Fruit fly (Drosophila melanogaster) whole organism, prepupa: ENCODE data around the gene CG12983.
A peak's percentile ranks its signal among the peaks of the same experiment; 100 is the strongest.

ENCODE experiments used
- CG10631 ChIP-seq: fragments of 200-800 bp; sonication (Bioruptor generic); optimal IDR thresholded peaks from 2 replicates; lab custom pipeline; 2016; ENCODE audit warnings: missing biosample characterization, missing genetic modification characterization
- CG10669 ChIP-seq: fragments of 200-800 bp; sonication (Bioruptor generic); optimal IDR thresholded peaks from 3 replicates; lab custom pipeline; 2018; ENCODE audit warnings: missing biosample characterization, mild to moderate bottlenecking, missing genetic modification characterization, moderate library complexity
- CG11294 ChIP-seq: fragments of 200-800 bp; sonication (Bioruptor generic); IDR thresholded peaks from 2 replicates; pipeline ENCODE4 v1.3.6; 2022; ENCODE audit warnings: missing biosample characterization, missing genetic modification characterization
- CG11902 ChIP-seq: fragments of 200-800 bp; sonication (Bioruptor generic); optimal IDR thresholded peaks from 3 replicates; lab custom pipeline; 2016; ENCODE audit warnings: missing biosample characterization, missing genetic modification characterization
- CG1621 ChIP-seq: fragments of 200-800 bp; sonication (Bioruptor generic); optimal IDR thresholded peaks from 3 replicates; lab custom pipeline; 2018; ENCODE audit warnings: missing biosample characterization, mild to moderate bottlenecking, missing genetic modification characterization
- CG16779 ChIP-seq: fragments of 200-800 bp; sonication (Bioruptor generic); optimal IDR thresholded peaks from 3 replicates; lab custom pipeline; 2017; ENCODE audit warnings: missing biosample characterization, mild to moderate bottlenecking, missing genetic modification characterization
- CG3032 ChIP-seq: fragments of 200-800 bp; optimal IDR thresholded peaks from 2 replicates; lab custom pipeline; 2019; ENCODE audit warnings: missing biosample characterization, mild to moderate bottlenecking, missing genetic modification characterization, moderate library complexity
- CG31627 ChIP-seq: fragments of 200-800 bp; sonication (Bioruptor generic); optimal IDR thresholded peaks from 3 replicates; lab custom pipeline; 2016; ENCODE audit warnings: missing biosample characterization, missing genetic modification characterization
- CG4318 ChIP-seq: fragments of 200-800 bp; sonication (Bioruptor generic); optimal IDR thresholded peaks from 3 replicates; lab custom pipeline; 2017; ENCODE audit warnings: missing biosample characterization, mild to moderate bottlenecking, missing genetic modification characterization
- CG6163 ChIP-seq: fragments of 200-800 bp; sonication (Bioruptor generic); IDR thresholded peaks from 3 replicates; pipeline ENCODE4 v1.3.6; 2022; ENCODE audit warnings: missing biosample characterization, missing genetic modification characterization
- CG6276 ChIP-seq: fragments of 200-800 bp; sonication (Bioruptor generic); optimal IDR thresholded peaks from 2 replicates; lab custom pipeline; 2017; ENCODE audit warnings: missing biosample characterization, mild to moderate bottlenecking, missing genetic modification characterization
- CG6792 ChIP-seq: fragments of 200-800 bp; sonication (Bioruptor generic); optimal IDR thresholded peaks from 3 replicates; lab custom pipeline; 2016; ENCODE audit warnings: missing biosample characterization, missing genetic modification characterization
- CG6808 ChIP-seq: fragments of 200-800 bp; sonication (Bioruptor generic); optimal IDR thresholded peaks from 3 replicates; lab custom pipeline; 2017; ENCODE audit warnings: missing biosample characterization, missing genetic modification characterization, mild to moderate bottlenecking, moderate library complexity, missing genetic modification reagents
- CG6854 ChIP-seq: fragments of 200-800 bp; sonication (Bioruptor generic); optimal IDR thresholded peaks from 2 replicates; lab custom pipeline; 2017; ENCODE audit warnings: missing biosample characterization, mild to moderate bottlenecking, missing genetic modification characterization
- CG7368 ChIP-seq: fragments of 200-800 bp; sonication (Bioruptor generic); optimal IDR thresholded peaks from 3 replicates; lab custom pipeline; 2016; ENCODE audit warnings: missing biosample characterization, missing genetic modification characterization
- CG8119 ChIP-seq: fragments of 200-800 bp; sonication (Bioruptor generic); IDR thresholded peaks from 3 replicates; pipeline ENCODE4 v1.3.6; 2022; ENCODE audit warnings: missing biosample characterization, missing genetic modification characterization
- CG8632 ChIP-seq: fragments of 200-800 bp; sonication (Bioruptor generic); optimal IDR thresholded peaks from 3 replicates; lab custom pipeline; 2016; ENCODE audit warnings: missing biosample characterization, missing genetic modification characterization
- Eip75B ChIP-seq: fragments of 200-800 bp; sonication (Bioruptor generic); optimal IDR thresholded peaks from 3 replicates; lab custom pipeline; 2016; ENCODE audit warnings: missing biosample characterization, missing genetic modification characterization
- Eip78C ChIP-seq: fragments of 200-800 bp; sonication (Bioruptor generic); peaks from one replicate; lab custom pipeline; 2016; ENCODE audit warnings: missing biosample characterization, missing genetic modification characterization
- Eip93F ChIP-seq: fragments of 200-800 bp; sonication (Bioruptor generic); optimal IDR thresholded peaks from 2 replicates; lab custom pipeline; 2016; ENCODE audit warnings: missing biosample characterization, mild to moderate bottlenecking, missing genetic modification characterization
- Ets21C ChIP-seq: fragments of 200-800 bp; sonication (Bioruptor generic); optimal IDR thresholded peaks from 3 replicates; lab custom pipeline; 2016; ENCODE audit warnings: missing biosample characterization, missing genetic modification characterization
- Ets96B ChIP-seq: fragments of 200-800 bp; optimal IDR thresholded peaks from 2 replicates; lab custom pipeline; 2019; ENCODE audit warnings: missing biosample characterization, mild to moderate bottlenecking, missing genetic modification characterization, moderate library complexity
- Gug ChIP-seq: fragments of 200-800 bp; sonication (Bioruptor generic); IDR thresholded peaks from 2 replicates; pipeline ENCODE4 v1.3.6; 2022; ENCODE audit warnings: missing biosample characterization, missing genetic modification characterization
- Hr38 ChIP-seq: sonication (Bioruptor generic); optimal IDR thresholded peaks from 2 replicates; lab custom pipeline; 2016; ENCODE audit warnings: missing biosample characterization, missing genetic modification characterization
- Hr39 ChIP-seq: fragments of 200-800 bp; sonication (Bioruptor generic); optimal IDR thresholded peaks from 2 replicates; lab custom pipeline; 2016; ENCODE audit warnings: missing biosample characterization, missing genetic modification characterization
- Lpt ChIP-seq: fragments of 200-800 bp; sonication (Bioruptor generic); optimal IDR thresholded peaks from 3 replicates; lab custom pipeline; 2016; ENCODE audit warnings: missing biosample characterization, missing genetic modification characterization
- Met ChIP-seq: fragments of 200-800 bp; sonication (Bioruptor generic); optimal IDR thresholded peaks from 3 replicates; lab custom pipeline; 2016; ENCODE audit warnings: missing biosample characterization, missing genetic modification characterization
- OdsH ChIP-seq: fragments of 200-800 bp; sonication (Bioruptor generic); optimal IDR thresholded peaks from 3 replicates; lab custom pipeline; 2016; ENCODE audit warnings: missing biosample characterization, missing genetic modification characterization
- Smox ChIP-seq: fragments of 200-800 bp; sonication (Bioruptor generic); optimal IDR thresholded peaks from 3 replicates; lab custom pipeline; 2016; ENCODE audit warnings: missing biosample characterization, missing genetic modification characterization
- Sox102F ChIP-seq: fragments of 200-800 bp; sonication (Bioruptor generic); optimal IDR thresholded peaks from 2 replicates; lab custom pipeline; 2016; ENCODE audit warnings: missing biosample characterization, mild to moderate bottlenecking, missing genetic modification characterization
- Sox15 ChIP-seq: fragments of 200-800 bp; sonication (Bioruptor generic); optimal IDR thresholded peaks from 3 replicates; lab custom pipeline; 2016; ENCODE audit warnings: missing biosample characterization, missing genetic modification characterization
- achi ChIP-seq: fragments of 200-800 bp; sonication (Bioruptor generic); optimal IDR thresholded peaks from 3 replicates; lab custom pipeline; 2016; ENCODE audit warnings: missing biosample characterization, missing genetic modification characterization
- cyc ChIP-seq: fragments of 200-800 bp; sonication (Bioruptor generic); optimal IDR thresholded peaks from 3 replicates; lab custom pipeline; 2016; ENCODE audit warnings: missing biosample characterization, missing genetic modification characterization
- dac ChIP-seq: fragments of 200-800 bp; sonication (Bioruptor generic); optimal IDR thresholded peaks from 2 replicates; lab custom pipeline; 2017; ENCODE audit warnings: missing biosample characterization, mild to moderate bottlenecking, missing genetic modification characterization
- dsx ChIP-seq: fragments of 200-800 bp; optimal IDR thresholded peaks from 3 replicates; lab custom pipeline; 2019; ENCODE audit warnings: missing biosample characterization, mild to moderate bottlenecking, missing genetic modification characterization, moderate library complexity; ENCODE audit not compliant: poor library complexity, severe bottlenecking
- eg ChIP-seq: fragments of 200-800 bp; sonication (Bioruptor generic); IDR thresholded peaks from 3 replicates; pipeline ENCODE4 v1.3.6; 2022; ENCODE audit warnings: missing biosample characterization, missing genetic modification characterization
- fd59A ChIP-seq: fragments of 200-800 bp; sonication (Bioruptor generic); optimal IDR thresholded peaks from 2 replicates; lab custom pipeline; 2017; ENCODE audit warnings: missing biosample characterization, mild to moderate bottlenecking, missing genetic modification characterization, missing genetic modification reagents
- fd85E ChIP-seq: fragments of 200-800 bp; sonication (Bioruptor generic); optimal IDR thresholded peaks from 3 replicates; lab custom pipeline; 2016; ENCODE audit warnings: missing biosample characterization, missing genetic modification characterization
- fkh ChIP-seq: fragments of 200-800 bp; sonication (Bioruptor generic); optimal IDR thresholded peaks from 3 replicates; lab custom pipeline; 2017; ENCODE audit warnings: missing biosample characterization, mild to moderate bottlenecking, missing genetic modification characterization, moderate library complexity
- lz ChIP-seq: fragments of 200-800 bp; sonication (Bioruptor generic); optimal IDR thresholded peaks from 3 replicates; lab custom pipeline; 2016; ENCODE audit warnings: missing biosample characterization, missing genetic modification characterization
- pdm3 ChIP-seq: fragments of 200-800 bp; sonication (Bioruptor generic); optimal IDR thresholded peaks from 3 replicates; lab custom pipeline; 2016; ENCODE audit warnings: missing biosample characterization, missing genetic modification characterization
- salr ChIP-seq, 2 experiments: fragments of 200-800 bp; sonication (Bioruptor generic); optimal IDR thresholded peaks; 3 replicates each; lab custom pipeline; 2016 to 2018; ENCODE audit warnings: missing biosample characterization in 2 of 2, missing genetic modification characterization in 2 of 2, mild to moderate bottlenecking in 1 of 2
- spab ChIP-seq: fragments of 200-800 bp; sonication (Bioruptor generic); optimal IDR thresholded peaks from 2 replicates; lab custom pipeline; 2017; ENCODE audit warnings: missing biosample characterization, mild to moderate bottlenecking, missing genetic modification characterization, missing genetic modification reagents
- ss ChIP-seq, 2 experiments: fragments of 200-800 bp; sonication (Bioruptor generic); optimal IDR thresholded peaks; 2 replicates in 1 of 2; 3 replicates in 1 of 2; lab custom pipeline; 2017 to 2018; ENCODE audit warnings: mild to moderate bottlenecking in 2 of 2, missing biosample characterization in 2 of 2, missing genetic modification characterization in 2 of 2, moderate library complexity in 1 of 2
- svp ChIP-seq: fragments of 200-800 bp; sonication (Bioruptor generic); peaks from one replicate; lab custom pipeline; 2016; ENCODE audit warnings: missing biosample characterization, missing genetic modification characterization
- topi ChIP-seq: fragments of 200-800 bp; sonication (Bioruptor generic); optimal IDR thresholded peaks from 3 replicates; lab custom pipeline; 2016; ENCODE audit warnings: missing biosample characterization, missing genetic modification characterization
- vri ChIP-seq: fragments of 200-800 bp; sonication (Bioruptor generic); optimal IDR thresholded peaks from 3 replicates; lab custom pipeline; 2016; ENCODE audit warnings: missing biosample characterization, mild to moderate bottlenecking, missing genetic modification characterization

CG12983 gene

dm6 chr3L:20966662-20967061 lies at the start of gene CG12983:
CG12983 (minus strand) TSS chr3L:20966762.
- TF ChIP-seq CG31627 (no peak), Ets21C (GFP tag; lab: Kevin White, UChicago) (no peak), cyc (GFP tag; lab: Kevin White, UChicago) (no peak), dac (no peak), CG6792 (no peak), CG6163 (GFP tag; lab: Robert Waterston, UW) (no peak), CG1621 (tag; lab: Kevin White, UChicago) (no peak), pdm3 (no peak), CG8632 (no peak), Gug (no peak), CG6854 (GFP tag; lab: Kevin White, UChicago) (no peak), Hr38 (GFP tag; lab: Kevin White, UChicago) (no peak), svp (no peak), fd85E (GFP tag; lab: Kevin White, UChicago) (no peak), Hr39 (GFP tag; lab: Kevin White, UChicago) (no peak), CG11902 (GFP tag; lab: Kevin White, UChicago) (no peak), CG8119 (no peak), lz (GFP tag; lab: Kevin White, UChicago) (no peak)

dm6 chr3L:21014516-21014945 lies 48.0 kb upstream of the CG12983 start:
- peak; percentile 76 for TF ChIP-seq CG6163 (GFP tag; lab: Robert Waterston, UW)
- TF ChIP-seq CG16779, result peak; percentile 9
- TF ChIP-seq Eip78C, result peak; percentile 48
- no peak for TF ChIP-seq Smox (GFP tag; lab: Kevin White, UChicago)
- TF ChIP-seq svp, result peak; percentile 63
- no peak for TF ChIP-seq OdsH (GFP tag; lab: Kevin White, UChicago)
- peak; percentile 31 for TF ChIP-seq spab (GFP tag; lab: Kevin White, UChicago)
- TF ChIP-seq dac, result peak; percentile 5
- TF ChIP-seq ss (GFP tag; optimal IDR thresholded peaks at IDR 0.05; lab: Kevin White, UChicago), result peak in 1 of 2 experiments; percentile 54
- TF ChIP-seq Eip93F (GFP tag; lab: Kevin White, UChicago), result peak; percentile 10
- TF ChIP-seq CG3032 (tag; lab: Kevin White, UChicago), result peak; percentile 38
- TF ChIP-seq eg, result peak; percentile 70; the same call in 2 of the 3 replicates
- peak; percentile 48 for TF ChIP-seq Lpt (GFP tag; lab: Kevin White, UChicago)
- TF ChIP-seq Sox102F, result no peak
- TF ChIP-seq Eip75B (GFP tag; lab: Kevin White, UChicago), result peak; percentile 25
- TF ChIP-seq fd59A (GFP tag; lab: Kevin White, UChicago), result no peak
- TF ChIP-seq fkh (GFP tag; lab: Kevin White, UChicago), result no peak
- no peak for TF ChIP-seq topi (GFP tag; lab: Kevin White, UChicago)
- TF ChIP-seq CG10669 (GFP tag; lab: Kevin White, UChicago), result no peak
- TF ChIP-seq CG6276, result no peak
- no peak for TF ChIP-seq CG6792
- TF ChIP-seq Ets96B (tag; lab: Kevin White, UChicago), result peak; percentile 57

- TF ChIP-seq vri (GFP tag; lab: Kevin White, UChicago), result no peak
- TF ChIP-seq fd85E (GFP tag; lab: Kevin White, UChicago), result no peak
- TF ChIP-seq CG6163 (GFP tag; lab: Robert Waterston, UW), result peak; percentile 78
- TF ChIP-seq CG10631 (GFP tag; lab: Kevin White, UChicago), result no peak
- no peak for TF ChIP-seq CG11294 (GFP tag; lab: Robert Waterston, UW)
- no peak for TF ChIP-seq Met (GFP tag; lab: Kevin White, UChicago)
- no peak for TF ChIP-seq CG4318 (GFP tag; lab: Kevin White, UChicago)
- peak; percentile 38; the same call in 1 of the 3 replicates for TF ChIP-seq CG8119
- TF ChIP-seq fd59A (GFP tag; lab: Kevin White, UChicago), result no peak
- no peak for TF ChIP-seq dac
- TF ChIP-seq CG1621 (tag; lab: Kevin White, UChicago), result peak; percentile 38
- TF ChIP-seq Lpt (GFP tag; lab: Kevin White, UChicago), result no peak
- TF ChIP-seq CG6792, result no peak
- no peak for TF ChIP-seq CG7368 (GFP tag; lab: Kevin White, UChicago)
- peak; percentile 70 for TF ChIP-seq dsx (GFP tag; lab: Kevin White, UChicago)
- no peak for TF ChIP-seq Smox (GFP tag; lab: Kevin White, UChicago)
- peak; percentile 17 for TF ChIP-seq spab (GFP tag; lab: Kevin White, UChicago)
- TF ChIP-seq achi, result no peak
- no peak for TF ChIP-seq Sox15 (GFP tag; lab: Kevin White, UChicago)
- no peak for TF ChIP-seq lz (GFP tag; lab: Kevin White, UChicago)
- peak; percentile 35; the same call in 1 of the 3 replicates for TF ChIP-seq eg
- peak in 1 of 2 experiments; percentile 30 for TF ChIP-seq salr (GFP tag; optimal IDR thresholded peaks at IDR 0.05; lab: Kevin White, UChicago)
- no peak for TF ChIP-seq svp
- no peak for TF ChIP-seq cyc (GFP tag; lab: Kevin White, UChicago)
- no peak for TF ChIP-seq Ets21C (GFP tag; lab: Kevin White, UChicago)
- TF ChIP-seq CG6808, result peak; percentile 65
- TF ChIP-seq topi (GFP tag; lab: Kevin White, UChicago), result no peak
These were observed 46.9 kb upstream of the CG12983 start for dm6 chr3L:21013465-21013864.
